Worm (Caenorhabditis elegans) whole organism, L1 larva: ENCODE results near the gene ZK666.1.
"Not testable (repeated sequence)": the region's sequence is repeated elsewhere in the genome, so short reads cannot be mapped to it uniquely, and the experiment has no call there.

Experiments used
- alr-1 ChIP-seq: fragments of 200-800 bp; sonication (Bioruptor generic); optimal IDR thresholded peaks from 2 replicates; lab custom pipeline; 2018; ENCODE audit warnings: borderline replicate concordance, mild to moderate bottlenecking, missing genetic modification characterization, missing compliant biosample characterization
- ces-1 ChIP-seq: fragments of 150-350 bp; optimal IDR thresholded peaks from 2 replicates; lab custom pipeline; 2014; ENCODE audit warnings: missing biosample characterization, missing genetic modification reagents, missing genetic modification characterization
- elt-2 ChIP-seq: sonication (generic microtip); optimal IDR thresholded peaks from 2 replicates; lab custom pipeline; 2016; ENCODE audit warnings: missing genetic modification characterization, mild to moderate bottlenecking, inconsistent platforms, missing compliant biosample characterization, missing genetic modification reagents
- fos-1 ChIP-seq: fragments of 150-350 bp; optimal IDR thresholded peaks from 2 replicates; lab custom pipeline; 2014; ENCODE audit warnings: missing biosample characterization, missing genetic modification characterization
- hlh-4 ChIP-seq: sonication (generic microtip); optimal IDR thresholded peaks from 2 replicates; lab custom pipeline; 2016; ENCODE audit warnings: mild to moderate bottlenecking, missing genetic modification characterization, missing compliant biosample characterization
- lin-14 ChIP-seq: fragments of 200-800 bp; sonication (Bioruptor generic); optimal IDR thresholded peaks from 2 replicates; lab custom pipeline; 2018; ENCODE audit warnings: mild to moderate bottlenecking, missing genetic modification characterization, moderate library complexity, missing compliant biosample characterization
- lsy-2 ChIP-seq, 2 experiments: fragments of 150-350 bp; optimal IDR thresholded peaks; 2 replicates each; lab custom pipeline; 2014; ENCODE audit warnings: missing biosample characterization in 2 of 2, missing genetic modification characterization in 2 of 2
- nhr-84 ChIP-seq: sonication (generic microtip); optimal IDR thresholded peaks from 2 replicates; lab custom pipeline; 2017; ENCODE audit warnings: missing biosample characterization, missing genetic modification characterization
- pqm-1 ChIP-seq: sonication (generic microtip); optimal IDR thresholded peaks from 3 replicates; lab custom pipeline; 2017; ENCODE audit warnings: missing biosample characterization, missing genetic modification characterization
- xbp-1 ChIP-seq: sonication (generic microtip); optimal IDR thresholded peaks from 2 replicates; lab custom pipeline; 2016; ENCODE audit warnings: missing genetic modification characterization, missing compliant biosample characterization

- TF ChIP-seq nhr-84 (tag; lab: Kevin White, UChicago); hlh-4; xbp-1; alr-1 (tag; lab: Kevin White, UChicago); fos-1 (tag; lab: Kevin White, UChicago); elt-2; ces-1 (GFP tag; lab: Kevin White, UChicago); lsy-2 (tag; optimal IDR thresholded peaks at IDR 0.05; lab: Kevin White, UChicago); lin-14 (GFP tag; lab: Kevin White, UChicago); pqm-1 (tag; lab: Kevin White, UChicago): not testable (repeated sequence)
Observed at ce11 chrII:10442846-10443245, 28.3 kb downstream of the ZK666.1 start, which contains the start of gene ZK673.1.
